Fruit fly (Drosophila melanogaster): ENCODE data around the gene ND-B14.5A.

The ND-B14.5A gene

dm6 chrX:2134965-2135758, 37.2 kb upstream of the ND-B14.5A start (continued):
- TF ChIP-seq tx (GFP tag; optimal IDR thresholded peaks at IDR 0.05), result peak; percentile 64
- TF ChIP-seq CG4328 (GFP tag; optimal IDR thresholded peaks at IDR 0.05), result peak; percentile 91
- peak; percentile 67 for TF ChIP-seq chm (GFP tag; IDR thresholded peaks at IDR 0.05)
- peak; percentile 90 for TF ChIP-seq CG12769 (tag; optimal IDR thresholded peaks at IDR 0.05)
- TF ChIP-seq run (tag; optimal IDR thresholded peaks at IDR 0.05), result peak; percentile 87
- no peak for TF ChIP-seq unc-4 (GFP tag; IDR thresholded peaks at IDR 0.05; ENCODE audit: partially characterized antibody)
- TF ChIP-seq slbo (GFP tag; IDR thresholded peaks at IDR 0.05), result peak; percentile 78
- TF ChIP-seq Optix (GFP tag; IDR thresholded peaks at IDR 0.05), result peak; percentile 39; the same call in 2 of the 3 replicates
- peak; percentile 21; the same call in 1 of the 2 replicates for TF ChIP-seq Lim3 (GFP tag; IDR thresholded peaks at IDR 0.05)
- peak; percentile 92 for TF ChIP-seq CG18262 (tag; optimal IDR thresholded peaks at IDR 0.05)
- peak; percentile 66 for TF ChIP-seq emc (GFP tag; optimal IDR thresholded peaks at IDR 0.05)
- peak; percentile 40 for TF ChIP-seq Sry-β (GFP tag; optimal IDR thresholded peaks at IDR 0.05)
- peak; percentile 92 for TF ChIP-seq nmo (GFP tag; optimal IDR thresholded peaks at IDR 0.05)
- TF ChIP-seq repo (GFP tag; optimal IDR thresholded peaks at IDR 0.05), result peak; percentile 65
- TF ChIP-seq fd96Cb (tag; optimal IDR thresholded peaks at IDR 0.05), result peak; percentile 87
- peak; percentile 52 for TF ChIP-seq pfk (GFP tag; optimal IDR thresholded peaks at IDR 0.05)
- peak; percentile 76 for TF ChIP-seq ATbp (GFP tag; optimal IDR thresholded peaks at IDR 0.05)
- TF ChIP-seq al (GFP tag; IDR thresholded peaks at IDR 0.05), result peak; percentile 79
- peak; percentile 92 for TF ChIP-seq HHEX (GFP tag; optimal IDR thresholded peaks at IDR 0.05)
- peak; percentile 94 for TF ChIP-seq CoRest (tag; optimal IDR thresholded peaks at IDR 0.05)
- TF ChIP-seq CG1529 (GFP tag; optimal IDR thresholded peaks at IDR 0.05), result peak; percentile 82
- peak; percentile 75 for TF ChIP-seq fd64A (GFP tag; optimal IDR thresholded peaks at IDR 0.05)
- peak; percentile 74 for TF ChIP-seq Usf (GFP tag; optimal IDR thresholded peaks at IDR 0.05)
- no peak for TF ChIP-seq sna (GFP tag; IDR thresholded peaks at IDR 0.05; ENCODE audit: partially characterized antibody)
- peak; percentile 67 for TF ChIP-seq E2f2 (GFP tag; IDR thresholded peaks at IDR 0.05)
- peak in 1 of 2 experiments; percentile 90 for TF ChIP-seq Eip74EF (GFP tag; optimal IDR thresholded peaks at IDR 0.05)
- peak; percentile 57; the same call in 1 of the 3 replicates for TF ChIP-seq CG11560 (tag; IDR thresholded peaks at IDR 0.05)
- peak; percentile 18; the same call in 1 of the 2 replicates for TF ChIP-seq dati (GFP tag; IDR thresholded peaks at IDR 0.05)
- peak; percentile 81 for TF ChIP-seq CG4820 (GFP tag; optimal IDR thresholded peaks at IDR 0.05)
- no peak for TF ChIP-seq CG34224 (GFP tag; IDR thresholded peaks at IDR 0.05; ENCODE audit: partially characterized antibody)
- TF ChIP-seq gt (GFP tag; IDR thresholded peaks at IDR 0.05), result no peak
- peak; percentile 85 for TF ChIP-seq odd (GFP tag; optimal IDR thresholded peaks at IDR 0.05)
- TF ChIP-seq Scr (GFP tag; IDR thresholded peaks at IDR 0.05; ENCODE audit: partially characterized antibody), result 0 out of 2 replicates have a peak, but pooled peaks have one; percentile 16
- peak; percentile 87 for TF ChIP-seq ci (GFP tag; IDR thresholded peaks at IDR 0.05)
- TF ChIP-seq B-H2 (GFP tag; optimal IDR thresholded peaks at IDR 0.05), result peak; percentile 86
- TF ChIP-seq zfh1 (GFP tag; IDR thresholded peaks at IDR 0.05), result peak; percentile 89
- peak; percentile 77 for TF ChIP-seq ac (GFP tag; optimal IDR thresholded peaks at IDR 0.05)
- TF ChIP-seq Oli (tag; optimal IDR thresholded peaks at IDR 0.05), result peak; percentile 92
- TF ChIP-seq CG11695 (GFP tag; IDR thresholded peaks at IDR 0.05), result peak; percentile 92
- peak; percentile 64 for TF ChIP-seq NC2β (GFP tag; optimal IDR thresholded peaks at IDR 0.05)
- peak; percentile 78 for TF ChIP-seq CG9437 (GFP tag; optimal IDR thresholded peaks at IDR 0.05)
- TF ChIP-seq Dfd (GFP tag; optimal IDR thresholded peaks at IDR 0.05), result no peak
- no peak; the same call in 2 of the 3 replicates for TF ChIP-seq knrl (GFP tag; IDR thresholded peaks at IDR 0.05; ENCODE audit: partially characterized antibody)
- TF ChIP-seq Nf-YA (GFP tag; IDR thresholded peaks at IDR 0.05), result peak; percentile 59
- peak; percentile 75 for TF ChIP-seq lbe (GFP tag; optimal IDR thresholded peaks at IDR 0.05)
- TF ChIP-seq Sox102F (GFP tag; optimal IDR thresholded peaks at IDR 0.05), result peak; percentile 90
- peak; percentile 75 for TF ChIP-seq kay (GFP tag; optimal IDR thresholded peaks at IDR 0.05)
- TF ChIP-seq NC2α (GFP tag; optimal IDR thresholded peaks at IDR 0.05), result peak; percentile 63
